Fruit fly (Drosophila melanogaster): Measurements from ENCODE around the gene CG13919.

CG13919 gene

dm6 chr3L:1647276-1647919 lies 2.1 kb downstream of the CG13919 start, which contains the start of the genes CG17249 and Bro (continued):
- TF ChIP-seq CG2875 (GFP tag; optimal IDR thresholded peaks at IDR 0.05), result no peak
- peak; percentile 72 for TF ChIP-seq lilli (GFP tag; optimal IDR thresholded peaks at IDR 0.05)
- TF ChIP-seq CG2678 (tag; optimal IDR thresholded peaks at IDR 0.05), result no peak
- TF ChIP-seq cg (GFP tag; optimal IDR thresholded peaks at IDR 0.05), result no peak
- no peak for TF ChIP-seq CG2889 (GFP tag; IDR thresholded peaks at IDR 0.05)
- TF ChIP-seq Atf3 (GFP tag; optimal IDR thresholded peaks at IDR 0.05), result no peak
- TF ChIP-seq CG4282 (GFP tag; optimal IDR thresholded peaks at IDR 0.05), result peak; percentile 63
- TF ChIP-seq dpn (GFP tag; optimal IDR thresholded peaks at IDR 0.05), result peak; percentile 41 to 64
- TF ChIP-seq run (tag; optimal IDR thresholded peaks at IDR 0.05), result no peak
- TF ChIP-seq CG12659 (GFP tag; optimal IDR thresholded peaks at IDR 0.05), result peak; percentile 40
- peak; percentile 19 for TF ChIP-seq CG12391 (tag; optimal IDR thresholded peaks at IDR 0.05)
- TF ChIP-seq CG18011 (GFP tag; optimal IDR thresholded peaks at IDR 0.05), result no peak
- no peak for TF ChIP-seq Camta (GFP tag; optimal IDR thresholded peaks at IDR 0.05)
- TF ChIP-seq sug (tag; optimal IDR thresholded peaks at IDR 0.05), result peak; percentile 36
- TF ChIP-seq CG34422 (GFP tag; IDR thresholded peaks at IDR 0.05), result peak; percentile 49; the same call in 1 of the 3 replicates
- TF ChIP-seq CG9797 (GFP tag; optimal IDR thresholded peaks at IDR 0.05), result peak; percentile 62
- TF ChIP-seq Doc3 (GFP tag; IDR thresholded peaks at IDR 0.05; ENCODE audit: partially characterized antibody), result 0 out of 3 replicates have a peak, but pooled peaks have one; percentile 21
- no peak for TF ChIP-seq tin (GFP tag; optimal IDR thresholded peaks at IDR 0.05)
- no peak for TF ChIP-seq CG4360 (GFP tag; IDR thresholded peaks at IDR 0.05)
- peak; percentile 27 for TF ChIP-seq Antp (GFP tag; optimal IDR thresholded peaks at IDR 0.05)
- TF ChIP-seq Dll (GFP tag; IDR thresholded peaks at IDR 0.05; ENCODE audit: partially characterized antibody), result 0 out of 4 replicates have a peak, but pooled peaks have one; percentile 19
- TF ChIP-seq mam (GFP tag; optimal IDR thresholded peaks at IDR 0.05), result peak; percentile 21
- TF ChIP-seq HLH54F (GFP tag; optimal IDR thresholded peaks at IDR 0.05), result peak; percentile 55
- peak; percentile 16 for TF ChIP-seq CG9817 (tag; optimal IDR thresholded peaks at IDR 0.05)
- TF ChIP-seq CG8765 (GFP tag; IDR thresholded peaks at IDR 0.05), result no peak
- TF ChIP-seq CG5180 (GFP tag; optimal IDR thresholded peaks at IDR 0.05), result no peak
- peak; percentile 94 for TF ChIP-seq CG4854 (GFP tag; optimal IDR thresholded peaks at IDR 0.05)
- TF ChIP-seq lab (GFP tag; optimal IDR thresholded peaks at IDR 0.05), result no peak
- peak; percentile 43 for TF ChIP-seq NfI (GFP tag; optimal IDR thresholded peaks at IDR 0.05)
- TF ChIP-seq CG18262 (tag; optimal IDR thresholded peaks at IDR 0.05), result no peak
- no peak for TF ChIP-seq sna (GFP tag; IDR thresholded peaks at IDR 0.05; ENCODE audit: partially characterized antibody)
- peak; percentile 42 for TF ChIP-seq stwl (tag; optimal IDR thresholded peaks at IDR 0.05)
- no peak for TF ChIP-seq CG11456 (GFP tag; IDR thresholded peaks at IDR 0.05)
- TF ChIP-seq gcm2 (GFP tag; optimal IDR thresholded peaks at IDR 0.05), result peak; percentile 12
- no peak for TF ChIP-seq h (optimal IDR thresholded peaks at IDR 0.05)
- peak; percentile 45 for TF ChIP-seq Dip3 (GFP tag; optimal IDR thresholded peaks at IDR 0.05)
- TF ChIP-seq Adf1 (GFP tag; IDR thresholded peaks at IDR 0.05), result no peak
- TF ChIP-seq CG11560 (tag; IDR thresholded peaks at IDR 0.05), result no peak
- TF ChIP-seq chm (GFP tag; IDR thresholded peaks at IDR 0.05), result no peak
- TF ChIP-seq Dbx (GFP tag; IDR thresholded peaks at IDR 0.05), result 0 out of 3 replicates have a peak, but pooled peaks have one; percentile 39
- TF ChIP-seq HmgZ (tag; optimal IDR thresholded peaks at IDR 0.05), result peak; percentile 80
- TF ChIP-seq dmrt99B (tag; optimal IDR thresholded peaks at IDR 0.05), result no peak
- TF ChIP-seq zfh1 (GFP tag; IDR thresholded peaks at IDR 0.05), result peak; percentile 34; the same call in 2 of the 3 replicates
- peak; percentile 48 for TF ChIP-seq Bdp1 (GFP tag; optimal IDR thresholded peaks at IDR 0.05)
- TF ChIP-seq bab2 (GFP tag; optimal IDR thresholded peaks at IDR 0.05), result peak; percentile 14
- no peak for TF ChIP-seq bbx (GFP tag; IDR thresholded peaks at IDR 0.05; ENCODE audit: partially characterized antibody)
- TF ChIP-seq pnt (GFP tag; optimal IDR thresholded peaks at IDR 0.05), result no peak
- peak; percentile 69 for TF ChIP-seq ken (GFP tag; IDR thresholded peaks at IDR 0.05)
- TF ChIP-seq Opbp (GFP tag; IDR thresholded peaks at IDR 0.05; ENCODE audit: partially characterized antibody), result peak; percentile 52; the same call in 1 of the 3 replicates
- TF ChIP-seq Sox100B (GFP tag; optimal IDR thresholded peaks at IDR 0.05), result no peak
